Fruit fly (Drosophila melanogaster) whole organism, embryonic: ENCODE measurements around the gene CG15200.

ENCODE experiments used
- Atf6 ChIP-seq: fragments of 200-800 bp; sonication (Bioruptor generic); IDR thresholded peaks from 2 replicates; pipeline ENCODE4 v1.3.6; 2022; ENCODE audit warnings: missing biosample characterization, missing genetic modification characterization
- B-H1 ChIP-seq: fragments of 200-800 bp; sonication (Bioruptor generic); IDR thresholded peaks from 3 replicates; pipeline ENCODE4 v1.3.6; 2022; ENCODE audit warnings: missing biosample characterization, missing genetic modification characterization
- CG10267 ChIP-seq: fragments of 200-800 bp; sonication (Bioruptor generic); optimal IDR thresholded peaks from 2 replicates; lab custom pipeline; 2018; ENCODE audit warnings: missing biosample characterization, mild to moderate bottlenecking, missing genetic modification characterization, moderate library complexity
- CG11456 ChIP-seq: fragments of 200-800 bp; sonication (Bioruptor generic); IDR thresholded peaks from 3 replicates; pipeline ENCODE4 v1.3.6; 2022; ENCODE audit warnings: missing biosample characterization, missing genetic modification characterization
- CG11695 ChIP-seq: fragments of 200-800 bp; sonication (Bioruptor generic); IDR thresholded peaks from 3 replicates; pipeline ENCODE4 v1.3.6; 2022; ENCODE audit warnings: missing biosample characterization, missing genetic modification characterization
- CG13296 ChIP-seq: fragments of 200-800 bp; sonication (Bioruptor generic); optimal IDR thresholded peaks from 3 replicates; lab custom pipeline; 2018; ENCODE audit warnings: missing biosample characterization, mild to moderate bottlenecking, missing genetic modification characterization
- CG15601 ChIP-seq: fragments of 200-800 bp; sonication (Bioruptor generic); optimal IDR thresholded peaks from 3 replicates; lab custom pipeline; 2019; ENCODE audit warnings: missing biosample characterization, mild to moderate bottlenecking, missing genetic modification characterization, moderate library complexity
- CG15696 ChIP-seq: fragments of 200-800 bp; sonication (Bioruptor generic); optimal IDR thresholded peaks from 2 replicates; lab custom pipeline; 2019; ENCODE audit warnings: missing biosample characterization, mild to moderate bottlenecking, missing genetic modification characterization, moderate library complexity
- CG17359 ChIP-seq: fragments of 200-800 bp; sonication (Bioruptor generic); optimal IDR thresholded peaks from 3 replicates; lab custom pipeline; 2018; ENCODE audit warnings: missing biosample characterization, mild to moderate bottlenecking, missing genetic modification characterization, moderate library complexity
- CG17802 ChIP-seq: fragments of 200-800 bp; sonication (Bioruptor generic); optimal IDR thresholded peaks from 2 replicates; lab custom pipeline; 2018; ENCODE audit warnings: missing biosample characterization, mild to moderate bottlenecking, missing genetic modification characterization, moderate library complexity
- CG18262 ChIP-seq: fragments of 200-800 bp; optimal IDR thresholded peaks from 3 replicates; lab custom pipeline; 2019; ENCODE audit warnings: missing biosample characterization, mild to moderate bottlenecking, missing genetic modification characterization, moderate library complexity
- CG1832 ChIP-seq: fragments of 200-800 bp; sonication (Bioruptor generic); optimal IDR thresholded peaks from 2 replicates; lab custom pipeline; 2017; ENCODE audit warnings: missing biosample characterization, mild to moderate bottlenecking, missing genetic modification characterization, inconsistent platforms
- CG18599 ChIP-seq: fragments of 200-800 bp; sonication (Bioruptor generic); optimal IDR thresholded peaks from 3 replicates; lab custom pipeline; 2017; ENCODE audit warnings: missing biosample characterization, missing genetic modification characterization, mild to moderate bottlenecking, moderate library complexity, missing genetic modification reagents
- CG2712 ChIP-seq: fragments of 200-800 bp; optimal IDR thresholded peaks from 3 replicates; lab custom pipeline; 2019; ENCODE audit warnings: missing biosample characterization, mild to moderate bottlenecking, missing genetic modification characterization, moderate library complexity
- CG4360 ChIP-seq: fragments of 200-800 bp; sonication (Bioruptor generic); IDR thresholded peaks from 2 replicates; pipeline ENCODE4 v1.3.6; 2022; ENCODE audit warnings: missing biosample characterization, missing genetic modification characterization
- CG5245 ChIP-seq: fragments of 200-800 bp; sonication (Bioruptor generic); optimal IDR thresholded peaks from 3 replicates; lab custom pipeline; 2016; ENCODE audit warnings: missing biosample characterization, missing genetic modification characterization
- CG7786 ChIP-seq: fragments of 200-800 bp; sonication (Bioruptor generic); optimal IDR thresholded peaks from 2 replicates; lab custom pipeline; 2016; ENCODE audit warnings: missing biosample characterization, missing genetic modification characterization
- CG7839 ChIP-seq: fragments of 200-800 bp; sonication (Bioruptor generic); optimal IDR thresholded peaks from 3 replicates; lab custom pipeline; 2018; ENCODE audit warnings: missing biosample characterization, mild to moderate bottlenecking, missing genetic modification characterization, moderate library complexity
- CG8924 ChIP-seq: fragments of 200-800 bp; optimal IDR thresholded peaks from 3 replicates; lab custom pipeline; 2019; ENCODE audit warnings: missing biosample characterization, mild to moderate bottlenecking, missing genetic modification characterization, moderate library complexity
- D19A ChIP-seq: fragments of 200-800 bp; optimal IDR thresholded peaks from 3 replicates; lab custom pipeline; 2019; ENCODE audit warnings: missing biosample characterization, mild to moderate bottlenecking, missing genetic modification characterization, moderate library complexity
- Doc3 ChIP-seq: fragments of 200-800 bp; sonication (Bioruptor generic); IDR thresholded peaks from 3 replicates; pipeline ENCODE4 v1.3.6; 2022; ENCODE audit warnings: missing biosample characterization, missing genetic modification characterization; ENCODE audit not compliant: partially characterized antibody
- E2f2 ChIP-seq: fragments of 200-800 bp; sonication (Bioruptor generic); IDR thresholded peaks from 2 replicates; pipeline ENCODE4 v1.3.6; 2022; ENCODE audit warnings: missing biosample characterization, missing genetic modification characterization
- Fer1 ChIP-seq: fragments of 200-800 bp; sonication (Bioruptor generic); optimal IDR thresholded peaks from 2 replicates; lab custom pipeline; 2017; ENCODE audit warnings: missing biosample characterization, mild to moderate bottlenecking, missing genetic modification characterization
- Gsc ChIP-seq: fragments of 200-800 bp; sonication (Bioruptor generic); IDR thresholded peaks from 2 replicates; pipeline ENCODE4 v1.3.6; 2022; ENCODE audit warnings: missing biosample characterization, missing genetic modification characterization
- Hand ChIP-seq: fragments of 200-800 bp; sonication (Bioruptor generic); optimal IDR thresholded peaks from 2 replicates; lab custom pipeline; 2017; ENCODE audit warnings: mild to moderate bottlenecking, missing biosample characterization, missing genetic modification reagents, missing genetic modification characterization
- Myb ChIP-seq: fragments of 200-800 bp; sonication (Bioruptor generic); optimal IDR thresholded peaks from 2 replicates; lab custom pipeline; 2016; ENCODE audit warnings: missing biosample characterization, missing genetic modification characterization
- Rfx ChIP-seq: fragments of 200-800 bp; sonication (Bioruptor generic); IDR thresholded peaks from 2 replicates; pipeline ENCODE4 v1.3.6; 2022; ENCODE audit warnings: missing biosample characterization, missing genetic modification characterization
- amos ChIP-seq: fragments of 200-800 bp; sonication (Bioruptor generic); IDR thresholded peaks from 2 replicates; pipeline ENCODE4 v1.3.6; 2022; ENCODE audit warnings: missing biosample characterization, missing genetic modification characterization; ENCODE audit not compliant: partially characterized antibody
- caup ChIP-seq: fragments of 200-800 bp; sonication (Bioruptor generic); optimal IDR thresholded peaks from 3 replicates; lab custom pipeline; 2017; ENCODE audit warnings: missing biosample characterization, mild to moderate bottlenecking, missing genetic modification characterization, moderate library complexity; ENCODE audit not compliant: severe bottlenecking
- cwo ChIP-seq: fragments of 200-800 bp; sonication (Bioruptor generic); optimal IDR thresholded peaks from 3 replicates; lab custom pipeline; 2017; ENCODE audit warnings: missing biosample characterization, missing genetic modification characterization, mild to moderate bottlenecking, moderate library complexity, missing genetic modification reagents
- da ChIP-seq: fragments of 200-800 bp; sonication (Bioruptor generic); optimal IDR thresholded peaks from 2 replicates; lab custom pipeline; 2016; ENCODE audit warnings: missing biosample characterization, missing genetic modification characterization
- dmrt11E ChIP-seq: fragments of 200-800 bp; sonication (Bioruptor generic); optimal IDR thresholded peaks from 3 replicates; lab custom pipeline; 2018; ENCODE audit warnings: missing biosample characterization, mild to moderate bottlenecking, missing genetic modification characterization, moderate library complexity
- dysf ChIP-seq: fragments of 200-800 bp; sonication (Bioruptor generic); IDR thresholded peaks from 3 replicates; pipeline ENCODE4 v1.3.6; 2022; ENCODE audit warnings: missing biosample characterization, missing genetic modification characterization
- gcm ChIP-seq: fragments of 200-800 bp; sonication (Bioruptor generic); optimal IDR thresholded peaks from 2 replicates; lab custom pipeline; 2019; ENCODE audit warnings: missing biosample characterization, mild to moderate bottlenecking, missing genetic modification characterization, moderate library complexity
- gro ChIP-seq: fragments of 200-800 bp; sonication (Bioruptor generic); optimal IDR thresholded peaks from 2 replicates; lab custom pipeline; 2016; ENCODE audit warnings: missing biosample characterization, missing genetic modification characterization
- ham ChIP-seq: fragments of 200-800 bp; sonication (Bioruptor generic); IDR thresholded peaks from 2 replicates; pipeline ENCODE4 v1.3.6; 2022; ENCODE audit warnings: missing biosample characterization, missing genetic modification characterization
- lov ChIP-seq, 2 experiments: fragments of 200-800 bp in 1 of 2; fragments of >200 bp in 1 of 2; sonication (Bioruptor generic) in 1 of 2; IDR thresholded peaks in 1 of 2; optimal IDR thresholded peaks in 1 of 2; 2 replicates in 1 of 2; 3 replicates in 1 of 2; pipeline versions ENCODE4 v1.3.6 to Lab custom; 2017 to 2022; ENCODE audit warnings: missing biosample characterization in 1 of 2, missing genetic modification characterization in 1 of 2
- nmo ChIP-seq: fragments of 200-800 bp; sonication (Bioruptor generic); optimal IDR thresholded peaks from 2 replicates; lab custom pipeline; 2018; ENCODE audit warnings: missing biosample characterization, mild to moderate bottlenecking, missing genetic modification characterization, moderate library complexity
- oc ChIP-seq: fragments of 200-800 bp; sonication (Bioruptor generic); optimal IDR thresholded peaks from 2 replicates; lab custom pipeline; 2018; ENCODE audit warnings: missing biosample characterization, mild to moderate bottlenecking, missing genetic modification characterization, moderate library complexity
- otp ChIP-seq: fragments of 200-800 bp; sonication (Bioruptor generic); IDR thresholded peaks from 3 replicates; pipeline ENCODE4, ENCODE4 v1.3.6; 2022; ENCODE audit warnings: missing biosample characterization, missing genetic modification characterization
- pb ChIP-seq: fragments of 200-800 bp; sonication (Bioruptor generic); optimal IDR thresholded peaks from 3 replicates; lab custom pipeline; 2016; ENCODE audit warnings: missing biosample characterization, missing genetic modification characterization
- prd ChIP-seq, 3 experiments: fragments of >200 bp in 2 of 3; fragments of 200-800 bp in 1 of 3; sonication (Bioruptor generic) in 1 of 3; optimal IDR thresholded peaks in 2 of 3; IDR thresholded peaks in 1 of 3; 2 replicates in 2 of 3; 3 replicates in 1 of 3; pipeline versions ENCODE4 v1.3.6 to Lab custom; 2017 to 2022; ENCODE audit warnings: missing biosample characterization in 1 of 3, missing genetic modification characterization in 1 of 3
- repo ChIP-seq: fragments of 200-800 bp; sonication (Bioruptor generic); optimal IDR thresholded peaks from 2 replicates; lab custom pipeline; 2016; ENCODE audit warnings: missing biosample characterization, missing genetic modification characterization
- seq ChIP-seq: fragments of 200-800 bp; sonication (Bioruptor generic); IDR thresholded peaks from 2 replicates; pipeline ENCODE4 v1.3.6; 2022; ENCODE audit warnings: missing biosample characterization, missing genetic modification characterization
- tx ChIP-seq: fragments of 200-800 bp; sonication (Bioruptor generic); optimal IDR thresholded peaks from 2 replicates; lab custom pipeline; 2016; ENCODE audit warnings: missing biosample characterization, missing genetic modification characterization
- wdn ChIP-seq: fragments of 200-800 bp; sonication (Bioruptor generic); IDR thresholded peaks from 2 replicates; pipeline ENCODE4 v1.3.6; 2022; ENCODE audit warnings: missing biosample characterization, missing genetic modification characterization
- zen ChIP-seq: fragments of 200-800 bp; sonication (Bioruptor generic); optimal IDR thresholded peaks from 3 replicates; lab custom pipeline; 2018; ENCODE audit warnings: missing biosample characterization, mild to moderate bottlenecking, missing genetic modification characterization, moderate library complexity

CG15200 gene

DNA sequence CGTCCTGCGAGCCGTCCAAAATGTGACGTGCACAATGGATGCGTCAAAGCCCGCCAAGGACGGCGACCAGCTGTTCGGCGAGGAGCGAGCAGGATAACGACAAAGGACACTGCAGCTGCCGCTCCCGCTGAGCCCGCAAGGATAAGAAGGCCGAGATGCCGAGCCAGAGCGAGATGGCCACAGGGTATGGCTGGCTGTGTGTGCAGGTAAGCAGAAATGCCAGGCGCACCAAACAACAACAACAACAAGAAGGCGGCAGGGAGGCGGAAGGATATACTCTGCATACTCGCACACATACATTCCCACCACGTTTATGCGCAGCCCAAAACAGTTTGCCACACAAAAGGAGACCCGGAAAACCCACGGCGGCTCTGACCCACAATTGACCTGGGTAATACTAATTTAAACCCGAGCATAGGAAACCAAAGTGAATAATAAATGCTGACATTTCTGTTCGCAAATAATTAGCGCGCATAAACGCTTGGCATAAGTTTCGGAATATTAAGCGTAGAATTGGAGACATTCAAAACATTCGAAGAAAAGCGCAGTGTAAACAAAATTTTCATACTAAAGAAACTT lies 36.0 kb upstream of the CG15200 start (continued):
- peak; percentile 26 for TF ChIP-seq CG17359 (tag; lab: Kevin White, UChicago)
- peak; percentile 1 for TF ChIP-seq gcm (GFP tag; lab: Kevin White, UChicago)
- no peak for TF ChIP-seq oc (tag; lab: Kevin White, UChicago)
- 0 out of 2 replicates have a peak, but pooled peaks have one; percentile 32 for TF ChIP-seq seq
- TF ChIP-seq CG1832 (GFP tag; lab: Kevin White, UChicago), result peak; percentile 41
- no peak for TF ChIP-seq Myb
- TF ChIP-seq CG18599 (GFP tag; lab: Kevin White, UChicago), result peak; percentile 17
- TF ChIP-seq da (GFP tag; lab: Kevin White, UChicago), result peak; percentile 3
- TF ChIP-seq E2f2 (GFP tag; lab: Robert Waterston, UW), result 0 out of 2 replicates have a peak, but pooled peaks have one; percentile 10
- TF ChIP-seq CG15601 (tag; lab: Kevin White, UChicago), result no peak
- TF ChIP-seq dysf, result peak; percentile 47; the same call in 1 of the 3 replicates
- 0 out of 2 replicates have a peak, but pooled peaks have one; percentile 26 for TF ChIP-seq Rfx (GFP tag; lab: Robert Waterston, UW)
- peak; percentile 14 for TF ChIP-seq CG7839
- TF ChIP-seq CG5245 (GFP tag; lab: Kevin White, UChicago), result no peak
- TF ChIP-seq zen (tag; lab: Kevin White, UChicago), result peak; percentile 44
- peak; percentile 3 for TF ChIP-seq CG7786 (GFP tag; lab: Kevin White, UChicago)
- TF ChIP-seq CG15696 (tag; lab: Kevin White, UChicago), result peak; percentile 46
- TF ChIP-seq prd (optimal IDR thresholded peaks at IDR 0.05; lab: Kevin White, UChicago), result no peak
- peak; percentile 44; the same call in 1 of the 3 replicates for TF ChIP-seq prd (GFP tag; IDR thresholded peaks at IDR 0.05; lab: Robert Waterston, UW)
- peak; percentile 22 for TF ChIP-seq CG10267 (tag; lab: Kevin White, UChicago)
- peak; percentile 37 for TF ChIP-seq CG2712 (tag; lab: Kevin White, UChicago)
- peak; percentile 6 for TF ChIP-seq caup (GFP tag; lab: Kevin White, UChicago)
- TF ChIP-seq CG4360 (GFP tag; lab: Robert Waterston, UW), result peak; percentile 94
- TF ChIP-seq B-H1 (GFP tag; lab: Robert Waterston, UW), result no peak
- no peak for TF ChIP-seq Doc3 (GFP tag; lab: Robert Waterston, UW)
- TF ChIP-seq lov (optimal IDR thresholded peaks at IDR 0.05; lab: Kevin White, UChicago), result no peak
- TF ChIP-seq lov (GFP tag; IDR thresholded peaks at IDR 0.05; lab: Robert Waterston, UW), result 0 out of 3 replicates have a peak, but pooled peaks have one; percentile 11
- peak; percentile 10 for TF ChIP-seq CG8924 (tag; lab: Kevin White, UChicago)
- TF ChIP-seq wdn (GFP tag; lab: Robert Waterston, UW), result no peak
- TF ChIP-seq amos (GFP tag; lab: Robert Waterston, UW), result no peak
- no peak for TF ChIP-seq Gsc
- peak; percentile 51; the same call in 1 of the 3 replicates for TF ChIP-seq CG11695 (GFP tag; lab: Robert Waterston, UW)
- peak; percentile 3 for TF ChIP-seq pb (GFP tag; lab: Kevin White, UChicago)
- no peak for TF ChIP-seq CG13296
- no peak for TF ChIP-seq cwo (GFP tag; lab: Kevin White, UChicago)
- peak; percentile 22 for TF ChIP-seq CG18262 (tag; lab: Kevin White, UChicago)
- no peak for TF ChIP-seq Hand (GFP tag; lab: Kevin White, UChicago)
- TF ChIP-seq otp (GFP tag; lab: Robert Waterston, UW), result 0 out of 3 replicates have a peak, but pooled peaks have one; percentile 39
- peak; percentile 12 for TF ChIP-seq D19A (tag; lab: Kevin White, UChicago)
- peak; percentile 4 for TF ChIP-seq gro (GFP tag; lab: Kevin White, UChicago)
- TF ChIP-seq Atf6 (GFP tag; lab: Robert Waterston, UW), result peak; percentile 24; the same call in 1 of the 2 replicates
- peak; percentile 34 for TF ChIP-seq dmrt11E (tag; lab: Kevin White, UChicago)
- 0 out of 3 replicates have a peak, but pooled peaks have one; percentile 37 for TF ChIP-seq CG11456 (GFP tag; lab: Robert Waterston, UW)
- TF ChIP-seq tx (GFP tag; lab: Kevin White, UChicago), result no peak
- TF ChIP-seq Fer1 (GFP tag; lab: Kevin White, UChicago), result peak; percentile 34
- no peak for TF ChIP-seq ham (GFP tag; lab: Robert Waterston, UW)
- no peak for TF ChIP-seq repo (GFP tag; lab: Kevin White, UChicago)
- TF ChIP-seq nmo (GFP tag; lab: Kevin White, UChicago), result peak; percentile 39
- no peak for TF ChIP-seq CG17802 (tag; lab: Kevin White, UChicago)
